Fruit fly (Drosophila melanogaster): ENCODE measurements around the gene Fdx1.

- TF ChIP-seq psq (optimal IDR thresholded peaks at IDR 0.05), result no peak
- TF ChIP-seq pan (optimal IDR thresholded peaks at IDR 0.05), result no peak
- TF ChIP-seq usp (GFP tag; optimal IDR thresholded peaks at IDR 0.05), result no peak
Observed at dm6 chr3L:9340839-9341238, 30.2 kb downstream of the Fdx1 start.

Measured in whole organism.